Worm (Caenorhabditis elegans) whole organism, L1 larva: Measurements from ENCODE around the gene gipc-1.

Experiments
- alr-1 ChIP-seq: fragments of 200-800 bp; sonication (Bioruptor generic); optimal IDR thresholded peaks from 2 replicates; lab custom pipeline; 2018; ENCODE audit warnings: borderline replicate concordance, mild to moderate bottlenecking, missing genetic modification characterization, missing compliant biosample characterization
- ets-5 ChIP-seq: fragments of 200-800 bp; sonication (Bioruptor generic); IDR thresholded peaks from 2 replicates; pipeline ENCODE4 v1.3.6; 2022; ENCODE audit warnings: missing genetic modification characterization, missing compliant biosample characterization
- mep-1 ChIP-seq: fragments of 150-350 bp; optimal IDR thresholded peaks from 2 replicates; lab custom pipeline; 2014; ENCODE audit warnings: missing biosample characterization, missing genetic modification characterization
- nhr-12 ChIP-seq: sonication (generic microtip); optimal IDR thresholded peaks from 2 replicates; lab custom pipeline; 2017; ENCODE audit warnings: missing biosample characterization, missing genetic modification characterization
- nhr-237 ChIP-seq: fragments of 150-350 bp; optimal IDR thresholded peaks from 2 replicates; lab custom pipeline; 2014; ENCODE audit warnings: missing biosample characterization, missing genetic modification characterization
- pag-3 ChIP-seq: sonication (generic microtip); optimal IDR thresholded peaks from 2 replicates; lab custom pipeline; 2017; ENCODE audit warnings: missing genetic modification characterization, mild to moderate bottlenecking, missing compliant biosample characterization, antibody characterized with exemption, borderline replicate concordance; ENCODE audit not compliant: insufficient read depth
- unc-86 ChIP-seq: sonication (generic microtip); optimal IDR thresholded peaks from 2 replicates; lab custom pipeline; 2016; ENCODE audit warnings: missing genetic modification characterization, missing compliant biosample characterization

DNA sequence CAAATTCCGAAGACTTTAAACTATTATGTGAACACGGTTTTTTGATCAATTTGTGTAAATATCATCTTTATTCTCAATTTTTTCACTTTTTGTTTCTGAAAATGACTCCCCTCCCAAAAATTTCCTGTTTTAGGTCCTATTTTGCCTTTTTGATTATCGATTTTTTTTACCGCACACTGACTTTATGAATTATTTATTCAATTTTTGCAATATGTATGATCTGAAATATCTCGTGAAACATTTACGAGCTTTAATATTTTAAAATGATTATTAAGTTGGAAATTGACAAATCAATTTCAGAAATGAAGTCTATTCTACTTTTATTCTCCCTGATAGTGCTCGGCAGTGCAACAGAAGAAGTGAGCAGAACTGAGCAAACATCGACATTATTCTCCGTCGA lies 8.9 kb downstream of the gipc-1 start, which contains the start of gene C35D10.1:
- TF ChIP-seq mep-1 (tag; lab: Kevin White, UChicago) (no peak), unc-86 (tag; lab: Kevin White, UChicago) (no peak), nhr-12 (tag; lab: Kevin White, UChicago) (no peak), ets-5 (GFP tag; lab: Robert Waterston, UW) (no peak), pag-3 (tag; lab: Kevin White, UChicago) (no peak), nhr-237 (no peak), alr-1 (tag; lab: Kevin White, UChicago) (no peak)
